Fruit fly (Drosophila melanogaster) whole organism, larva: Measurements from ENCODE around the gene CG7183.

Experiments used
- noc ChIP-seq: fragments of 200-800 bp; sonication (Bioruptor generic); optimal IDR thresholded peaks from 3 replicates; lab custom pipeline; 2019; ENCODE audit warnings: missing biosample characterization, mild to moderate bottlenecking, missing genetic modification characterization, moderate library complexity

CG7183 gene

DNA sequence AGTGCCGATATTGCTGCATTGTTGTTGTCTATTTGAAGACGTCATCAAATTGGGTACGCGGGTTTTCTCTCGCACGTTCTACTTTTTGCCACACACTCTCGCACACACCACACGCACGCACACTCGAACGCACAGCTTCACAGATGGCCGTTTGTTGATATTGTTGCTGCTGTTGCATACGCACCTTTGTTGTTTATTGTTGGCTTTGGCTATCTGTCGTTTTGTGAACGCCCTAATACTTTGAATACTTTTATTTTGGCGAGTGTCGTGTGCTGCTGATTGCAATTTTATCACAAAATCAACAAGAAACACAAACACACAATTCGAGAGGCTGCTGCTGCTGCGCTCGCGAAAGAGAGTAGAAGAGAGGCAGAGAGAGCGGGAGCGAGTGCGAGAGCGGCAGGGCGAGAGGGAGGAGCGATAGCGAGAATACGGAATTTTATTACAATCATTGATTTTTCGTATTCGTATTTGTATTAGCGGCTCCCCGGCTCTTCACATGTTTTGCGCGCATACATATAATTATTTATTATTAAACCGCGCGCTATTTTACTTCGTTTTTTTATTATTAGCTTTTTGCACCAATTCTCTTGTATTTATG, 21.9 kb downstream of the CG7183 start:
- TF ChIP-seq noc (tag; lab: Kevin White, UChicago) = peak; percentile 50

DNA sequence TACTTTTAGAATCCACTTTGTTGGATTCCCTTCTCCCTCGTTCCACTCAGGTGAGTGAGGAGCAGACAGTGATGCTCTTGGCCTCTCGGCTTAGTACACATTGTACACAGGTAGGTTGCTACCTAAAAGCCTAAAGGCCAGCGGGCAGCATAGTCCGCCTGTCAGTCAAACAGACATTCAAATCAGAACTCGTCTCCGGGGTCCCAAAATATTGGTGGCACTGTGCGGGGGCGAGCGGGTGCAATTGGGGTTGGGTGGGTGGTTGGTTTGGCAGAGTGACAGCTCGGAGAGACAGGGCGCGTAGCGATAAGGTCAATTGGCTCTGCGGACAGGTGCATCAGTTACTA, 22.7 kb downstream of the CG7183 start:
- no peak for TF ChIP-seq noc (tag; lab: Kevin White, UChicago)

dm6 chr3R:18196991-18197801, 23.3 kb downstream of the CG7183 start:
- TF ChIP-seq noc (tag; lab: Kevin White, UChicago) = peak; percentile 51

DNA sequence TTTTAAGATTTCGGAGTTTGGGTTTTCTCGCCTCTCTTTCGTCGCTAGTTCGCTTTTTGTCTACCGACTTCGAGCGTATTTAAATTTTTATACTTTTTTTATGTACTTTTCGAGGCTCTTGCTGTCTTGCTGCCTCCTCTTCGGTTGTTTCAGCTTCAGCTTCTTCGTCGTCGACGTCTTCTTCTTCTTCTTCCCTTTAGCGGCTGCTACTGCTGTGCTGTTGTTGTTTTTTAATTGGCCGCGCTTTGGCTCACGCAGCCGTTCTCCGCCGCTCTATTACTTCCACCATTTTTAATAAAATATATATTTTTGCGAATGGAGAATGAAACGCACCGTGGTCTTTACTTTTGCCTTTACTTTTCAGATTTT, 23.9 kb downstream of the CG7183 start:
- no peak for TF ChIP-seq noc (tag; lab: Kevin White, UChicago)

DNA sequence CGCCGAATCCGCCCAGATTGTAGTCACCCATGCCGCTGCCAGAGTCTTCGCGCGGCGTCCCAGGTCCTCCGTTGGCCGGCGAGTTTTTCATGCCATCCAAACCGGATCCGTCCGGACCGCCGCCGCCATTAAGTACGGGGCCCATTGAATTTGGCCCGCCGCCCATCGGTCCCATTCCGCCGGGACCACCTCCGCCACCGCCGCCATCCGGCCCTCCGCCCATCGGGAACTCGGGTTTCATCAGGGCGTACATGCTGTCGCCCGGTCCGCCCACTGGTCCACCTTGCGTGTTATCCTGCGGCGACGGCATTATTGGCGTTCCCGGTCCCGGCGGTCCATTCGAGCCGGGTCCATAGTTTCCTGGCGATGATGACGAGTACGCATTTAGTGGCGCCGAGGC, 25.2 kb downstream of the CG7183 start:
- no peak for TF ChIP-seq noc (tag; lab: Kevin White, UChicago)

- no peak for TF ChIP-seq noc (tag; lab: Kevin White, UChicago)
These were observed 28.6 kb downstream of the CG7183 start, which contains the start of gene CG14313 for dm6 chr3R:18191867-18192266. Gene CG14313, minus strand, starts transcription at chr3R:18191967.

DNA sequence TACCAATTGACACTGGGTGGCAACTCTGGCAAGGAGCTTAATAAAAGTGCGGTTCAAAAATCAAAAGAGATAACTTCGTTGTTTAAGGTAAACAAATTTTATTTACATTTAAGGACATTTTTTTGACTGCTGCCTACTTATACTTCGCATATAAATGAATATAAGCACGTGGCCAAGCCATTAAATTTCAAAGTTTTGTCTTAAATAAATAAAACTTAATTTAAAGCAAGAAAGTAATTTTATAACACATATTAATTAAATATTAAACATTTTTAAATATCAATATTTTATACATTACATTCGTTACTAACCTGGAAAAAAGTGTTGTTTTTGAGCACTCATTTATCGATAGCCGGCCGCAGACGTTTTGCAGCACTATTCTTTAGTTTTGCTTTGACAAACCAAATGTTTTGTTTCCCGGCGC, 31.8 kb downstream of the CG7183 start, which contains the start of the genes CG12321 and MED17:
CG12321 (minus strand) TSS at position 6 of the 424 bp plus-strand sequence.
MED17 (plus strand) TSS at position 371 of the 424 bp plus-strand sequence.
- peak; percentile 87 for TF ChIP-seq noc (tag; lab: Kevin White, UChicago)

DNA sequence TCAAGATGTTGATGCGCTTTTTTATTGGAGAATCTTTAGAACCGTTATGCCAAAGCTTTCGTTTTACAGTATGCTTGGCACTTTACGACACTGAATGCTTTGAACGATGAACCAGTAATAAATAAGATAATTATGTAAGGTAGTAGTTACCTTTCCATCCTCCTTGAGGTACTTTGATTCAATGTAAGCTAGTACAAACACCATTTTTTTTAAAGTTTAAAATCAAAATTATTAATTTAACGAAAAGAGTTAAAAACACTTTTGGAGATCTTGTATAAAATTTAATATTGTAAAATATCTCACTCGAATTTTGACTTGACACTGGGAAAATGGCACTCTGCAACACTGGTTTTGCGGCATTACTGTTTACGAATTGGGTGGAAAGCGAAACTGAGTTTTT, 35.1 kb downstream of the CG7183 start, which contains the start of the genes Arp5 and CG7208:
Arp5 (plus strand) TSS at position 114 of the 400 bp plus-strand sequence.
CG7208 (minus strand) TSS at position 331 of the 400 bp plus-strand sequence.
- peak; percentile 81 for TF ChIP-seq noc (tag; lab: Kevin White, UChicago)

DNA sequence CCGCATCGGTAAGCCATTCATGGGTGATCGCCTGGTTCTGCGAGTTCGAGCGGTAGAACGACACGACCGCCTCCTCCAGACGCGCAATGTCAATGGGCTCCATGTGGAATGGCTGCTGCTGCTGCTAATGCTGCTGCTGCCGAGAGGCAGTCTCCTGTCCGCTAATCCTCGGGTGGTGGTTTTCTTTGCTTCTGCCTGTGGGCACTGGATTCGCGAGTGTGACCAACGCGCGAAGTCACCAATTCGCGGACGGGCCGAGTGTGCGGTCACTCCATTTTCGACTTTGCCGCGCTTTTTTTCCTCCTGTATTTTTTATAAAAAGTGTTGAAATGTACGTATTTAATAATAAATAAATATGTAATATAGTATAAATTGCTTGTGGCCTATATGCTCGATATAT, 37.3 kb downstream of the CG7183 start, which contains the start of gene cdm:
cdm (minus strand) TSS at position 236 of the 400 bp plus-strand sequence.
- TF ChIP-seq noc (tag; lab: Kevin White, UChicago) = no peak

DNA sequence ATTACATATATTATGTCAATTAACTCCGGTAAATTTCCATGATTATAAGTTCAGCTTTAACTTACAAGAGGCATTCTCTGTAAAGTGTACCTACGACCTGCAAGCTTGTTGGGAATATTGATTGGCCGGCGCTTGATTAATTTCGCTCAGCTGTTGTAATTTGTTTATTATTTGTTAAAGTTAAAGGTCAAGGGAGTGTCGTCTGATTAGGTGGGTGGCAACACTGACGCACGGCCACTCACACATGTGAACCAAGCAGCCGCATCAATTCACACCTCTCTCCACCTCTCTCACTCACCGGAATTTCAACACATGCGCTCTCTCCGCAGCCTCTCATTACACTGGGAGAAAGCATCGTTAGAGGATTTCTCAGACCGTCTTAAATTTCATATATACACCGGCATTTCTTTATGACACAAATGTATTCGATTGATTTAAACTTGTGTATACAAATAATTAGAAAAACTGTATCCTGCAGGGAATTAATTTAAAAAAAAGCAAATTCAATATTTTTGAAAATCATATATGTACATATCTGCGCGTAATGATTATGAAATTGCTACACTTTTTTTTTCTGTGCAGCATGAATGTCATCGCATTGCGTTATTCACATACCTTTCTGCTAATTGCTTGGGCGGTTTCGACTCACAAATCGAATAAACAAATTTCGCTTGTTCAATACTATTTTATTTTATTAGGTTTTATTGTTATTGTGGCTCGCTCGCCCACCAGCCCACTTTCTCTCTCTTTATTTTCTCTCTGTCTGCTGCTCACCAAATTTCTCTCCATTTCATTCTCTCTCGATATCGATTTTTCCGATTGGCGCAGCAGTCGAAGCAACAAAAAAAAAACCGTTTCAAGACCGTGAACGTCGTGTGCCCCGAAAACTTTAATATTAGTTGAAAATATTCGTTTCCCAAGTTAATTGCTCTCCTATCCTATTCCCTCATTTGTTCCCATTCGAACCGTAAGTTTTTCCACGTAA, 48.2 kb downstream of the CG7183 start:
- peak; percentile 89 for TF ChIP-seq noc (tag; lab: Kevin White, UChicago)

DNA sequence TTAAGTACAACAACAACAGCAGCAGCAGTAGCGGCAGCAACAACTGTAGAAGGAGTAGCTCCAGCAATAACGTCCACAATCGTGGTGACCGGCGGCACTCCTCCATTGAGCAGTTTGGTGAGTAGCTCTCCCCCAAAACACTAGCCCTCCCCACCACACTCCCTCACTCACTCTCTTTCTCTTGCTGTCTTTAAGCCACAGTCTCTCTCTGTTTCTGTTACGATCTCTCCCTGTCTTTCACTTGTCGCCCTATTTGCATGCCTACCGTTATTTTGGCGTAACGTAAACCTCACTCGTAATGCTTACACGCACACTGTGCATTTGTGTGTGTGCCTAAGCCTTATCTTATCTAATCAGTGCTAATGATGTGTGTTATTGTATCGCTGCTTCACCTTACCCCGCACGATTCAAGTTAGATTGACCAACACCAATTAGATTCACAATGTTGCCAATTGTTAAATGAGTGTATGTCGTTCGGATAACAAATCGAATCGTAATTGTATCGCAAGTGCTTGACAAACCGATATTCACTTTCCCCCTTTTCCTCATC, 50.4 kb downstream of the CG7183 start:
- no peak for TF ChIP-seq noc (tag; lab: Kevin White, UChicago)

DNA sequence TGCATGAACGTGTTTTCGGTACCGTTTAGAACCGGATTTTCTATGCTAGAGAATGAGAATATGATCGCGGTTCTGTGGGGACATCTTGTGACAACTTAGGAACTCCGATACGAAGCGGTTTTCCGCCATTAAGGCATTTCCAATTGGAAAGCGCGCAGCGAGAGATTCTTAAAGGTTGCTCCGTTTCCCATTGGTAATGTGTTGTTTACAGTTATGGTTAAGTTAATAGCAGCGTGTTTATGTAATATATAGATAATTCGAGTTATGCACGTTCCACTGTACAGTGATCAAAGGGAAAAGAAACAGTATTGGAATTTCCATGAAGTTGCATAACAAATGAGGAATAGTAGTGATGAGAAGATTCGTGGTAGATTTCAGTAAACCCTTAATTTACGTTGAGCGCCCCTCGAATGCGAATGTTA, 51.6 kb downstream of the CG7183 start:
- TF ChIP-seq noc (tag; lab: Kevin White, UChicago) = no peak

dm6 chr3R:18168398-18168797, 52.1 kb downstream of the CG7183 start:
- peak; percentile 53 for TF ChIP-seq noc (tag; lab: Kevin White, UChicago)
